Fruit fly (Drosophila melanogaster) whole organism, embryonic: Measurements from ENCODE around the gene Pdxk.

Experiments
- Ada2b ChIP-seq: fragments of 200-800 bp; sonication (Bioruptor generic); IDR thresholded peaks from 2 replicates; pipeline ENCODE4 v1.3.6; 2022; ENCODE audit warnings: missing biosample characterization, missing genetic modification characterization
- Bdp1 ChIP-seq: fragments of 200-800 bp; sonication (Bioruptor generic); optimal IDR thresholded peaks from 3 replicates; lab custom pipeline; 2016; ENCODE audit warnings: missing biosample characterization, missing genetic modification characterization
- CG11696 ChIP-seq: fragments of 200-800 bp; sonication (Bioruptor generic); IDR thresholded peaks from 2 replicates; pipeline ENCODE4 v1.3.6; 2022; ENCODE audit warnings: missing biosample characterization, missing genetic modification characterization
- Deaf1 ChIP-seq: fragments of 200-800 bp; optimal IDR thresholded peaks from 3 replicates; lab custom pipeline; 2019; ENCODE audit warnings: missing biosample characterization, mild to moderate bottlenecking, missing genetic modification characterization, moderate library complexity
- GATAe ChIP-seq: fragments of 200-800 bp; sonication (Bioruptor generic); conservative IDR thresholded peaks from 2 replicates; pipeline ENCODE4 v1.3.6; 2022; ENCODE audit warnings: missing biosample characterization, missing genetic modification characterization
- dan ChIP-seq: fragments of 200-800 bp; sonication (Bioruptor generic); IDR thresholded peaks from 2 replicates; pipeline ENCODE4 v1.3.6; 2022; ENCODE audit warnings: missing biosample characterization, missing genetic modification characterization
- gce ChIP-seq: fragments of 200-800 bp; sonication (Bioruptor generic); IDR thresholded peaks from 3 replicates; pipeline ENCODE4 v1.3.6; 2022; ENCODE audit warnings: missing biosample characterization, missing genetic modification characterization

DNA sequence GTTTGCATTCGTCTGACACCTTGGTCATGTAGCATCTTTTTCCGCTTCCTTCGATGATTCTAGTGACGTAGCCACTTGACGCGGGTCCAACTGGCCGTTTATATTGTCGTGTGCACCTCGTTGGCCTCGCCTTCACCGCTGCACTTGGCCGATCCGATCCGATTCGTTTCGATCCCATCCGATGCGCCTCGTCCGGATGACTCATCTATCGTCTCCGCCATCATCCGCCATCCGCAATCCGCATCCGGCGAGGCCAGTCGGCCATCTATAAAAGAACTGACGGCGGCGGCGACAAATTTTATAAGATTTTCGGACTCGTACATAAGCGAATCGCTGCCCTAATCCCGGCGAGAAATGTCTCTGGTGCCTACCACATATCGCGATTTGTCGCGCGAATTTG, 15.0 kb downstream of the Pdxk start, which contains the start of gene CG4461:
- TF ChIP-seq CG11696 = no peak
- no peak for TF ChIP-seq Bdp1
- TF ChIP-seq gce (GFP tag; lab: Robert Waterston, UW) = no peak
- TF ChIP-seq Ada2b (GFP tag; lab: Robert Waterston, UW) = no peak
- no peak for TF ChIP-seq dan
- TF ChIP-seq GATAe (GFP tag; lab: Robert Waterston, UW) = no peak
- no peak for TF ChIP-seq Deaf1 (tag; lab: Kevin White, UChicago)
